Worm (Caenorhabditis elegans) whole organism, L1 larva: Measurements from ENCODE around the gene mec-4.
A peak's percentile ranks its signal among the peaks of the same experiment; 100 is the strongest.

Experiments used
- C16A3.4 ChIP-seq: fragments of 150-350 bp; optimal IDR thresholded peaks from 2 replicates; lab custom pipeline; 2014; ENCODE audit warnings: missing biosample characterization, missing genetic modification characterization
- C34B4.2 ChIP-seq: sonication (generic microtip); optimal IDR thresholded peaks from 2 replicates; lab custom pipeline; 2017; ENCODE audit warnings: mild to moderate bottlenecking, missing genetic modification characterization, missing compliant biosample characterization
- aha-1 ChIP-seq: fragments of 150-350 bp; optimal IDR thresholded peaks from 2 replicates; lab custom pipeline; 2014; ENCODE audit warnings: missing biosample characterization, missing genetic modification characterization
- alr-1 ChIP-seq: fragments of 200-800 bp; sonication (Bioruptor generic); optimal IDR thresholded peaks from 2 replicates; lab custom pipeline; 2018; ENCODE audit warnings: borderline replicate concordance, mild to moderate bottlenecking, missing genetic modification characterization, missing compliant biosample characterization
- aly-2 ChIP-seq: fragments of 150-350 bp; optimal IDR thresholded peaks from 2 replicates; lab custom pipeline; 2014; ENCODE audit warnings: missing biosample characterization, missing genetic modification characterization
- ama-1 ChIP-seq: fragments of 150-350 bp; optimal IDR thresholded peaks from 2 replicates; lab custom pipeline; 2014
- ceh-82 ChIP-seq, 3 experiments: fragments of 150-350 bp in 1 of 3; sonication (generic microtip) in 2 of 3; optimal IDR thresholded peaks; 2 replicates each; lab custom pipeline; 2014 to 2017; ENCODE audit warnings: missing biosample characterization in 3 of 3, missing genetic modification characterization in 3 of 3
- ceh-88 ChIP-seq: fragments of 200-800 bp; sonication (Bioruptor generic); IDR thresholded peaks from 2 replicates; pipeline ENCODE4 v1.3.6; 2022; ENCODE audit warnings: missing genetic modification characterization, missing compliant biosample characterization
- ceh-90 ChIP-seq: sonication (generic microtip); optimal IDR thresholded peaks from 2 replicates; lab custom pipeline; 2016; ENCODE audit warnings: missing genetic modification characterization, missing compliant biosample characterization
- ces-1 ChIP-seq: fragments of 150-350 bp; optimal IDR thresholded peaks from 2 replicates; lab custom pipeline; 2014; ENCODE audit warnings: missing biosample characterization, missing genetic modification reagents, missing genetic modification characterization
- dpl-1 ChIP-seq, 3 experiments: fragments of 150-350 bp in 2 of 3; sonication (generic microtip) in 1 of 3; optimal IDR thresholded peaks; 2 replicates each; lab custom pipeline; 2014 to 2017; ENCODE audit warnings: missing biosample characterization in 3 of 3, missing genetic modification characterization in 3 of 3, missing genetic modification reagents in 3 of 3
- efl-3 ChIP-seq: fragments of 200-800 bp; sonication (Bioruptor generic); optimal IDR thresholded peaks from 2 replicates; lab custom pipeline; 2018; ENCODE audit warnings: mild to moderate bottlenecking, missing genetic modification characterization, missing compliant biosample characterization
- egl-13 ChIP-seq: sonication (generic microtip); optimal IDR thresholded peaks from 2 replicates; lab custom pipeline; 2016; ENCODE audit warnings: missing genotype, missing genetic modification reagents, missing genetic modification characterization, missing compliant biosample characterization
- egl-27 ChIP-seq, 2 experiments: fragments of 150-350 bp in 1 of 2; sonication (generic microtip); optimal IDR thresholded peaks; 3 replicates each; lab custom pipeline; 2017 to 2018; ENCODE audit warnings: missing biosample characterization in 2 of 2, missing genetic modification characterization in 2 of 2, missing genetic modification reagents in 2 of 2
- elt-2 ChIP-seq: sonication (generic microtip); optimal IDR thresholded peaks from 2 replicates; lab custom pipeline; 2016; ENCODE audit warnings: missing genetic modification characterization, mild to moderate bottlenecking, inconsistent platforms, missing compliant biosample characterization, missing genetic modification reagents
- elt-3 ChIP-seq, 6 experiments: fragments of 150-350 bp in 1 of 6; sonication (generic microtip); optimal IDR thresholded peaks; 2 replicates each; lab custom pipeline; 2017 to 2018; ENCODE audit warnings: missing biosample characterization in 6 of 6, missing genetic modification characterization in 6 of 6, inconsistent platforms in 1 of 6
- fkh-10 ChIP-seq: sonication (generic microtip); optimal IDR thresholded peaks from 2 replicates; lab custom pipeline; 2017; ENCODE audit warnings: missing biosample characterization, missing genetic modification reagents, missing genetic modification characterization
- fkh-8 ChIP-seq: sonication (generic microtip); optimal IDR thresholded peaks from 2 replicates; lab custom pipeline; 2016; ENCODE audit warnings: mild to moderate bottlenecking, missing genetic modification characterization, missing compliant biosample characterization
- hlh-17 ChIP-seq: fragments of 200-800 bp; sonication (Bioruptor generic); optimal IDR thresholded peaks from 2 replicates; lab custom pipeline; 2018; ENCODE audit warnings: missing genetic modification characterization, mild to moderate bottlenecking, missing compliant biosample characterization, moderate library complexity, borderline replicate concordance
- hpl-2 ChIP-seq: fragments of 150-350 bp; optimal IDR thresholded peaks from 2 replicates; lab custom pipeline; 2014; ENCODE audit warnings: missing biosample characterization, missing genetic modification reagents, missing genetic modification characterization
- lin-13 ChIP-seq: fragments of 150-350 bp; optimal IDR thresholded peaks from 2 replicates; lab custom pipeline; 2014; ENCODE audit warnings: missing biosample characterization, missing genetic modification reagents, missing genetic modification characterization
- lin-14 ChIP-seq: fragments of 200-800 bp; sonication (Bioruptor generic); optimal IDR thresholded peaks from 2 replicates; lab custom pipeline; 2018; ENCODE audit warnings: mild to moderate bottlenecking, missing genetic modification characterization, moderate library complexity, missing compliant biosample characterization
- lin-35 ChIP-seq, 2 experiments: fragments of 150-350 bp; optimal IDR thresholded peaks; 2 replicates each; lab custom pipeline; 2014; ENCODE audit warnings: missing biosample characterization in 2 of 2, missing genetic modification characterization in 2 of 2, missing genetic modification reagents in 2 of 2
- lir-3 ChIP-seq: sonication (generic microtip); optimal IDR thresholded peaks from 2 replicates; lab custom pipeline; 2016; ENCODE audit warnings: mild to moderate bottlenecking, missing genetic modification characterization, moderate library complexity, missing compliant biosample characterization; ENCODE audit not compliant: poor library complexity
- mab-9 ChIP-seq: fragments of 200-800 bp; sonication (Bioruptor generic); IDR thresholded peaks from 2 replicates; pipeline ENCODE4 v1.3.6; 2022; ENCODE audit warnings: missing genetic modification reagents, missing genetic modification characterization, missing compliant biosample characterization
- mep-1 ChIP-seq: fragments of 150-350 bp; optimal IDR thresholded peaks from 2 replicates; lab custom pipeline; 2014; ENCODE audit warnings: missing biosample characterization, missing genetic modification characterization
- nhr-11 ChIP-seq: fragments of 150-350 bp; optimal IDR thresholded peaks from 2 replicates; lab custom pipeline; 2014; ENCODE audit warnings: missing biosample characterization, missing genetic modification characterization
- nhr-12 ChIP-seq: sonication (generic microtip); optimal IDR thresholded peaks from 2 replicates; lab custom pipeline; 2017; ENCODE audit warnings: missing biosample characterization, missing genetic modification characterization
- nhr-19 ChIP-seq: fragments of 200-800 bp; sonication (Bioruptor generic); conservative IDR thresholded peaks from 2 replicates; pipeline ENCODE4 v1.3.6; 2022; ENCODE audit warnings: missing genetic modification characterization, missing compliant biosample characterization
- nhr-20 ChIP-seq: sonication (generic microtip); optimal IDR thresholded peaks from 2 replicates; lab custom pipeline; 2016; ENCODE audit warnings: mild to moderate bottlenecking, missing genetic modification characterization, missing compliant biosample characterization
- nhr-47 ChIP-seq: sonication (generic microtip); optimal IDR thresholded peaks from 2 replicates; lab custom pipeline; 2016; ENCODE audit warnings: mild to moderate bottlenecking, missing genetic modification characterization, moderate library complexity, missing compliant biosample characterization
- nhr-71 ChIP-seq: sonication (generic microtip); optimal IDR thresholded peaks from 2 replicates; lab custom pipeline; 2016; ENCODE audit warnings: mild to moderate bottlenecking, missing genetic modification characterization, moderate library complexity, missing compliant biosample characterization
- nhr-76 ChIP-seq: sonication (generic microtip); optimal IDR thresholded peaks from 2 replicates; lab custom pipeline; 2017; ENCODE audit warnings: missing biosample characterization, missing genetic modification characterization
- nhr-84 ChIP-seq: sonication (generic microtip); optimal IDR thresholded peaks from 2 replicates; lab custom pipeline; 2017; ENCODE audit warnings: missing biosample characterization, missing genetic modification characterization
- nhr-85 ChIP-seq: sonication (generic microtip); peaks from one replicate; lab custom pipeline; 2016; ENCODE audit warnings: missing genetic modification characterization, inconsistent platforms, missing compliant biosample characterization
- nhr-90 ChIP-seq: sonication (generic microtip); optimal IDR thresholded peaks from 2 replicates; lab custom pipeline; 2016; ENCODE audit warnings: mild to moderate bottlenecking, missing genetic modification characterization, missing compliant biosample characterization; ENCODE audit not compliant: poor library complexity
- pax-3 ChIP-seq: fragments of 200-800 bp; sonication (Bioruptor generic); optimal IDR thresholded peaks from 2 replicates; lab custom pipeline; 2018; ENCODE audit warnings: mild to moderate bottlenecking, missing genetic modification characterization, moderate library complexity, missing compliant biosample characterization
- rnt-1 ChIP-seq: sonication (generic microtip); optimal IDR thresholded peaks from 2 replicates; lab custom pipeline; 2016; ENCODE audit warnings: mild to moderate bottlenecking, missing genetic modification characterization, moderate library complexity, missing compliant biosample characterization
- skn-1 ChIP-seq: fragments of 150-350 bp; optimal IDR thresholded peaks from 2 replicates; lab custom pipeline; 2014; ENCODE audit warnings: missing biosample characterization, missing genetic modification characterization
- snpc-4 ChIP-seq: fragments of 150-350 bp; optimal IDR thresholded peaks from 2 replicates; lab custom pipeline; 2014; ENCODE audit warnings: missing biosample characterization, missing genetic modification characterization
- snu-23 ChIP-seq: sonication (generic microtip); optimal IDR thresholded peaks from 2 replicates; lab custom pipeline; 2016; ENCODE audit warnings: missing genetic modification characterization, missing compliant biosample characterization
- sup-37 ChIP-seq: fragments of 200-800 bp; sonication (Bioruptor generic); optimal IDR thresholded peaks from 2 replicates; lab custom pipeline; 2018; ENCODE audit warnings: mild to moderate bottlenecking, missing genetic modification characterization, missing compliant biosample characterization
- tbx-2 ChIP-seq: sonication (generic microtip); optimal IDR thresholded peaks from 2 replicates; lab custom pipeline; 2016; ENCODE audit warnings: missing genetic modification characterization, missing compliant biosample characterization
- tlp-1 ChIP-seq: fragments of 150-350 bp; optimal IDR thresholded peaks from 2 replicates; lab custom pipeline; 2014; ENCODE audit warnings: missing biosample characterization, missing genetic modification characterization
- unc-130 ChIP-seq: fragments of 150-350 bp; optimal IDR thresholded peaks from 2 replicates; lab custom pipeline; 2017; ENCODE audit warnings: missing biosample characterization, missing genetic modification characterization, inconsistent platforms
- unc-30 ChIP-seq: sonication (generic microtip); optimal IDR thresholded peaks from 2 replicates; lab custom pipeline; 2017; ENCODE audit warnings: missing biosample characterization, missing genetic modification characterization
- vab-15 ChIP-seq: sonication (generic microtip); optimal IDR thresholded peaks from 2 replicates; lab custom pipeline; 2017; ENCODE audit warnings: missing genotype, mild to moderate bottlenecking, missing genetic modification characterization, missing compliant biosample characterization
- xbp-1 ChIP-seq: sonication (generic microtip); optimal IDR thresholded peaks from 2 replicates; lab custom pipeline; 2016; ENCODE audit warnings: missing genetic modification characterization, missing compliant biosample characterization
- ztf-11 ChIP-seq, 2 experiments: sonication (generic microtip); optimal IDR thresholded peaks; 2 replicates each; lab custom pipeline; 2016 to 2017; ENCODE audit warnings: missing genetic modification characterization in 2 of 2, missing biosample characterization in 1 of 2, missing compliant biosample characterization in 1 of 2

mec-4 gene

ce11 chrX:16798621-16799020 is 8.3 kb downstream of the mec-4 start:
- TF ChIP-seq nhr-85 (tag; lab: Kevin White, UChicago) (peak; percentile 78), ama-1 (lab: Kevin White, UChicago) (peak; percentile 28), fkh-8 (tag; lab: Kevin White, UChicago) (no peak), lir-3 (tag; lab: Kevin White, UChicago) (no peak), C16A3.4 (tag; lab: Kevin White, UChicago) (peak; percentile 2), vab-15 (tag; lab: Kevin White, UChicago) (no peak), nhr-76 (tag; lab: Kevin White, UChicago) (no peak), elt-2 (tag; lab: Kevin White, UChicago) (peak; percentile 62), lin-13 (GFP tag; lab: Kevin White, UChicago) (peak; percentile 13), lin-35 (GFP tag; optimal IDR thresholded peaks at IDR 0.05; lab: Kevin White, UChicago) (peak in 1 of 2 experiments; percentile 34), aly-2 (no peak)

- TF ChIP-seq hlh-17, result no peak
- peak; percentile 92 for TF ChIP-seq mep-1 (tag; lab: Kevin White, UChicago)
- no peak for TF ChIP-seq tlp-1
- TF ChIP-seq snu-23 (GFP tag; lab: Kevin White, UChicago), result peak; percentile 97
- TF ChIP-seq ceh-90 (tag; lab: Kevin White, UChicago), result no peak
- TF ChIP-seq nhr-47, result peak; percentile 91
- TF ChIP-seq dpl-1 (GFP tag; optimal IDR thresholded peaks at IDR 0.05; lab: Kevin White, UChicago), result peak; percentile 59 to 65 (median 61)
- TF ChIP-seq fkh-10 (GFP tag; lab: Kevin White, UChicago), result peak; percentile 98
- peak; percentile 85 for TF ChIP-seq nhr-11 (tag; lab: Kevin White, UChicago)
- peak; percentile 72 to 86 (median 81) for TF ChIP-seq ceh-82 (tag; optimal IDR thresholded peaks at IDR 0.05; lab: Kevin White, UChicago)
- peak; percentile 25 for TF ChIP-seq sup-37
- peak in 1 of 2 experiments; percentile 54 for TF ChIP-seq ztf-11 (tag; optimal IDR thresholded peaks at IDR 0.05; lab: Kevin White, UChicago)
- TF ChIP-seq ces-1 (GFP tag; lab: Kevin White, UChicago), result no peak
- TF ChIP-seq efl-3, result no peak
- no peak for TF ChIP-seq nhr-84 (tag; lab: Kevin White, UChicago)
- peak; percentile 84 for TF ChIP-seq C16A3.4 (tag; lab: Kevin White, UChicago)
- peak; percentile 95 for TF ChIP-seq tbx-2 (tag; lab: Kevin White, UChicago)
- peak; percentile 84 for TF ChIP-seq ceh-88 (GFP tag; lab: Robert Waterston, UW)
- peak; percentile 90 for TF ChIP-seq egl-13 (tag; lab: Kevin White, UChicago)
- TF ChIP-seq snpc-4 (tag; lab: Kevin White, UChicago), result peak; percentile 66
- TF ChIP-seq lir-3 (tag; lab: Kevin White, UChicago), result peak; percentile 69
- peak; percentile 90 for TF ChIP-seq unc-130 (tag; lab: Kevin White, UChicago)
- peak; percentile 80 for TF ChIP-seq pax-3 (tag; lab: Kevin White, UChicago)
- no peak for TF ChIP-seq aly-2
- peak; percentile 70 to 88 for TF ChIP-seq lin-35 (GFP tag; optimal IDR thresholded peaks at IDR 0.05; lab: Kevin White, UChicago)
- TF ChIP-seq hpl-2, result peak; percentile 80
- TF ChIP-seq skn-1 (tag; lab: Kevin White, UChicago), result peak; percentile 79
- TF ChIP-seq aha-1 (tag; lab: Kevin White, UChicago), result peak; percentile 11
- peak; percentile 96 for TF ChIP-seq nhr-85 (tag; lab: Kevin White, UChicago)
- TF ChIP-seq lin-14, result peak; percentile 100
- peak in 2 of 6 experiments; percentile 77 to 89 for TF ChIP-seq elt-3 (tag; optimal IDR thresholded peaks at IDR 0.05; lab: Kevin White, UChicago)
- TF ChIP-seq lin-13 (GFP tag; lab: Kevin White, UChicago), result peak; percentile 89
- peak; percentile 86 for TF ChIP-seq rnt-1 (tag; lab: Kevin White, UChicago)
- peak; percentile 89 for TF ChIP-seq nhr-90 (tag; lab: Kevin White, UChicago)
- TF ChIP-seq nhr-20 (tag; lab: Kevin White, UChicago), result peak; percentile 98
- no peak for TF ChIP-seq unc-30 (tag; lab: Kevin White, UChicago)
- TF ChIP-seq nhr-19, result peak; percentile 91
- peak; percentile 88 for TF ChIP-seq xbp-1 (tag; lab: Kevin White, UChicago)
- no peak for TF ChIP-seq C34B4.2 (tag; lab: Kevin White, UChicago)
- TF ChIP-seq mab-9 (GFP tag; lab: Robert Waterston, UW), result peak; percentile 56; the same call in 1 of the 2 replicates
- TF ChIP-seq nhr-12 (tag; lab: Kevin White, UChicago), result no peak
- TF ChIP-seq nhr-71, result peak; percentile 99
- peak; percentile 69 to 77 for TF ChIP-seq egl-27 (tag; optimal IDR thresholded peaks at IDR 0.05; lab: Kevin White, UChicago)
- TF ChIP-seq alr-1 (tag; lab: Kevin White, UChicago), result no peak
Measured at ce11 chrX:16796826-16797225, 10.1 kb downstream of the mec-4 start.
